Fruit fly (Drosophila melanogaster) whole organism, prepupa: ENCODE measurements around the gene Tailor.

Experiments used
- Blimp-1 ChIP-seq: fragments of 200-800 bp; sonication (Bioruptor generic); optimal IDR thresholded peaks from 3 replicates; lab custom pipeline; 2017; ENCODE audit warnings: missing biosample characterization, missing genetic modification characterization, mild to moderate bottlenecking, moderate library complexity, missing genetic modification reagents
- CG10631 ChIP-seq: fragments of 200-800 bp; sonication (Bioruptor generic); optimal IDR thresholded peaks from 2 replicates; lab custom pipeline; 2016; ENCODE audit warnings: missing biosample characterization, missing genetic modification characterization
- CG10669 ChIP-seq: fragments of 200-800 bp; sonication (Bioruptor generic); optimal IDR thresholded peaks from 3 replicates; lab custom pipeline; 2018; ENCODE audit warnings: missing biosample characterization, mild to moderate bottlenecking, missing genetic modification characterization, moderate library complexity
- CG11762 ChIP-seq: fragments of 200-800 bp; sonication (Bioruptor generic); optimal IDR thresholded peaks from 3 replicates; lab custom pipeline; 2016; ENCODE audit warnings: missing biosample characterization, missing genetic modification characterization; ENCODE audit not compliant: insufficient read depth
- CG11902 ChIP-seq: fragments of 200-800 bp; sonication (Bioruptor generic); optimal IDR thresholded peaks from 3 replicates; lab custom pipeline; 2016; ENCODE audit warnings: missing biosample characterization, missing genetic modification characterization
- CG15336 ChIP-seq: fragments of 200-800 bp; sonication (Bioruptor generic); IDR thresholded peaks from 2 replicates; pipeline ENCODE4 v1.3.6; 2022; ENCODE audit warnings: missing biosample characterization, missing genetic modification characterization
- CG1621 ChIP-seq: fragments of 200-800 bp; sonication (Bioruptor generic); optimal IDR thresholded peaks from 3 replicates; lab custom pipeline; 2018; ENCODE audit warnings: missing biosample characterization, mild to moderate bottlenecking, missing genetic modification characterization
- CG3032 ChIP-seq: fragments of 200-800 bp; optimal IDR thresholded peaks from 2 replicates; lab custom pipeline; 2019; ENCODE audit warnings: missing biosample characterization, mild to moderate bottlenecking, missing genetic modification characterization, moderate library complexity
- CG32006 ChIP-seq: fragments of 200-800 bp; sonication (Bioruptor generic); optimal IDR thresholded peaks from 3 replicates; lab custom pipeline; 2017; ENCODE audit warnings: missing biosample characterization, mild to moderate bottlenecking, missing genetic modification characterization
- CG3919 ChIP-seq: fragments of 200-800 bp; sonication (Bioruptor generic); optimal IDR thresholded peaks from 3 replicates; lab custom pipeline; 2016; ENCODE audit warnings: missing biosample characterization, missing genetic modification characterization
- CG4318 ChIP-seq: fragments of 200-800 bp; sonication (Bioruptor generic); optimal IDR thresholded peaks from 3 replicates; lab custom pipeline; 2017; ENCODE audit warnings: missing biosample characterization, mild to moderate bottlenecking, missing genetic modification characterization
- CG6163 ChIP-seq: fragments of 200-800 bp; sonication (Bioruptor generic); IDR thresholded peaks from 3 replicates; pipeline ENCODE4 v1.3.6; 2022; ENCODE audit warnings: missing biosample characterization, missing genetic modification characterization
- CG6792 ChIP-seq: fragments of 200-800 bp; sonication (Bioruptor generic); optimal IDR thresholded peaks from 3 replicates; lab custom pipeline; 2016; ENCODE audit warnings: missing biosample characterization, missing genetic modification characterization
- CG6808 ChIP-seq: fragments of 200-800 bp; sonication (Bioruptor generic); optimal IDR thresholded peaks from 3 replicates; lab custom pipeline; 2017; ENCODE audit warnings: missing biosample characterization, missing genetic modification characterization, mild to moderate bottlenecking, moderate library complexity, missing genetic modification reagents
- CG6854 ChIP-seq: fragments of 200-800 bp; sonication (Bioruptor generic); optimal IDR thresholded peaks from 2 replicates; lab custom pipeline; 2017; ENCODE audit warnings: missing biosample characterization, mild to moderate bottlenecking, missing genetic modification characterization
- CG7368 ChIP-seq: fragments of 200-800 bp; sonication (Bioruptor generic); optimal IDR thresholded peaks from 3 replicates; lab custom pipeline; 2016; ENCODE audit warnings: missing biosample characterization, missing genetic modification characterization
- CG8119 ChIP-seq: fragments of 200-800 bp; sonication (Bioruptor generic); IDR thresholded peaks from 3 replicates; pipeline ENCODE4 v1.3.6; 2022; ENCODE audit warnings: missing biosample characterization, missing genetic modification characterization
- CG8632 ChIP-seq: fragments of 200-800 bp; sonication (Bioruptor generic); optimal IDR thresholded peaks from 3 replicates; lab custom pipeline; 2016; ENCODE audit warnings: missing biosample characterization, missing genetic modification characterization
- CG9139 ChIP-seq: fragments of 200-800 bp; sonication (Bioruptor generic); optimal IDR thresholded peaks from 3 replicates; lab custom pipeline; 2017; ENCODE audit warnings: missing biosample characterization, mild to moderate bottlenecking, missing genetic modification characterization
- Eip78C ChIP-seq: fragments of 200-800 bp; sonication (Bioruptor generic); peaks from one replicate; lab custom pipeline; 2016; ENCODE audit warnings: missing biosample characterization, missing genetic modification characterization
- Eip93F ChIP-seq: fragments of 200-800 bp; sonication (Bioruptor generic); optimal IDR thresholded peaks from 2 replicates; lab custom pipeline; 2016; ENCODE audit warnings: missing biosample characterization, mild to moderate bottlenecking, missing genetic modification characterization
- Ets21C ChIP-seq: fragments of 200-800 bp; sonication (Bioruptor generic); optimal IDR thresholded peaks from 3 replicates; lab custom pipeline; 2016; ENCODE audit warnings: missing biosample characterization, missing genetic modification characterization
- Gug ChIP-seq: fragments of 200-800 bp; sonication (Bioruptor generic); IDR thresholded peaks from 2 replicates; pipeline ENCODE4 v1.3.6; 2022; ENCODE audit warnings: missing biosample characterization, missing genetic modification characterization
- Hr38 ChIP-seq: sonication (Bioruptor generic); optimal IDR thresholded peaks from 2 replicates; lab custom pipeline; 2016; ENCODE audit warnings: missing biosample characterization, missing genetic modification characterization
- Hr39 ChIP-seq: fragments of 200-800 bp; sonication (Bioruptor generic); optimal IDR thresholded peaks from 2 replicates; lab custom pipeline; 2016; ENCODE audit warnings: missing biosample characterization, missing genetic modification characterization
- Lpt ChIP-seq: fragments of 200-800 bp; sonication (Bioruptor generic); optimal IDR thresholded peaks from 3 replicates; lab custom pipeline; 2016; ENCODE audit warnings: missing biosample characterization, missing genetic modification characterization
- Met ChIP-seq: fragments of 200-800 bp; sonication (Bioruptor generic); optimal IDR thresholded peaks from 3 replicates; lab custom pipeline; 2016; ENCODE audit warnings: missing biosample characterization, missing genetic modification characterization
- OdsH ChIP-seq: fragments of 200-800 bp; sonication (Bioruptor generic); optimal IDR thresholded peaks from 3 replicates; lab custom pipeline; 2016; ENCODE audit warnings: missing biosample characterization, missing genetic modification characterization
- Sox102F ChIP-seq: fragments of 200-800 bp; sonication (Bioruptor generic); optimal IDR thresholded peaks from 2 replicates; lab custom pipeline; 2016; ENCODE audit warnings: missing biosample characterization, mild to moderate bottlenecking, missing genetic modification characterization
- Sox14 ChIP-seq: fragments of 200-800 bp; sonication (Bioruptor generic); optimal IDR thresholded peaks from 3 replicates; lab custom pipeline; 2016; ENCODE audit warnings: missing biosample characterization, missing genetic modification characterization
- Sox15 ChIP-seq: fragments of 200-800 bp; sonication (Bioruptor generic); optimal IDR thresholded peaks from 3 replicates; lab custom pipeline; 2016; ENCODE audit warnings: missing biosample characterization, missing genetic modification characterization
- acj6 ChIP-seq: fragments of 200-800 bp; sonication (Bioruptor generic); optimal IDR thresholded peaks from 3 replicates; lab custom pipeline; 2016; ENCODE audit warnings: missing biosample characterization, missing genetic modification characterization
- dac ChIP-seq: fragments of 200-800 bp; sonication (Bioruptor generic); optimal IDR thresholded peaks from 2 replicates; lab custom pipeline; 2017; ENCODE audit warnings: missing biosample characterization, mild to moderate bottlenecking, missing genetic modification characterization
- dsx ChIP-seq: fragments of 200-800 bp; optimal IDR thresholded peaks from 3 replicates; lab custom pipeline; 2019; ENCODE audit warnings: missing biosample characterization, mild to moderate bottlenecking, missing genetic modification characterization, moderate library complexity; ENCODE audit not compliant: poor library complexity, severe bottlenecking
- eg ChIP-seq: fragments of 200-800 bp; sonication (Bioruptor generic); IDR thresholded peaks from 3 replicates; pipeline ENCODE4 v1.3.6; 2022; ENCODE audit warnings: missing biosample characterization, missing genetic modification characterization
- esn ChIP-seq: fragments of 200-800 bp; sonication (Bioruptor generic); optimal IDR thresholded peaks from 2 replicates; lab custom pipeline; 2016; ENCODE audit warnings: missing biosample characterization, mild to moderate bottlenecking, missing genetic modification characterization, moderate library complexity
- lz ChIP-seq: fragments of 200-800 bp; sonication (Bioruptor generic); optimal IDR thresholded peaks from 3 replicates; lab custom pipeline; 2016; ENCODE audit warnings: missing biosample characterization, missing genetic modification characterization
- pdm3 ChIP-seq: fragments of 200-800 bp; sonication (Bioruptor generic); optimal IDR thresholded peaks from 3 replicates; lab custom pipeline; 2016; ENCODE audit warnings: missing biosample characterization, missing genetic modification characterization
- salr ChIP-seq, 2 experiments: fragments of 200-800 bp; sonication (Bioruptor generic); optimal IDR thresholded peaks; 3 replicates each; lab custom pipeline; 2016 to 2018; ENCODE audit warnings: missing biosample characterization in 2 of 2, missing genetic modification characterization in 2 of 2, mild to moderate bottlenecking in 1 of 2
- spab ChIP-seq: fragments of 200-800 bp; sonication (Bioruptor generic); optimal IDR thresholded peaks from 2 replicates; lab custom pipeline; 2017; ENCODE audit warnings: missing biosample characterization, mild to moderate bottlenecking, missing genetic modification characterization, missing genetic modification reagents
- ss ChIP-seq, 2 experiments: fragments of 200-800 bp; sonication (Bioruptor generic); optimal IDR thresholded peaks; 2 replicates in 1 of 2; 3 replicates in 1 of 2; lab custom pipeline; 2017 to 2018; ENCODE audit warnings: mild to moderate bottlenecking in 2 of 2, missing biosample characterization in 2 of 2, missing genetic modification characterization in 2 of 2, moderate library complexity in 1 of 2
- svp ChIP-seq: fragments of 200-800 bp; sonication (Bioruptor generic); peaks from one replicate; lab custom pipeline; 2016; ENCODE audit warnings: missing biosample characterization, missing genetic modification characterization
- vri ChIP-seq: fragments of 200-800 bp; sonication (Bioruptor generic); optimal IDR thresholded peaks from 3 replicates; lab custom pipeline; 2016; ENCODE audit warnings: missing biosample characterization, mild to moderate bottlenecking, missing genetic modification characterization

Tailor gene

DNA sequence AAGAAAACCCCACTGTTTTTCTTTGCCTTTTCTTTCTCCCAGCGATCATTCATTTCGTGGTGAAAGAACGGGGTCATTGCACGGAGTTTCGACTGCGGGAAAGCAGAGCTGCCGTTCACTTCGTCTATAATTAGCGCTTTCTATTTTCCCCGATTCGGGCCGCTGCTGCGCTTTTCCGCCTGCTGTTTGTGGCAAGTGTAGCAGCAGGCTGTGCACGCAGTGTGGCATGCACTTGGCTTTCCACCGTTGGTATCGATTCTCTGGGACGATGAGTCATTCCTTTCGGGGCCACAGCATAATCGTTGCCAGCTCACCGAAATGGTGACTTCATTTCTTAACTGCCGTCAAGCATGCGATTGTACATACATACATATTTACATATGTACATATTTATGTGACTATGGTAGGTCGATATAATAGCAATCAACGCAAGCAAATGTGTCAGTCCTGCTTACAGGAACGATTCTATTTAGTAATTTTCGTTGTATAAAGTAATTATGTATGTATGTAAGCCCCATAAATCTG lies 3.0 kb upstream of the Tailor start:
- TF ChIP-seq Ets21C (GFP tag; lab: Kevin White, UChicago) (no peak), Eip93F (GFP tag; lab: Kevin White, UChicago) (no peak), CG15336 (peak; percentile 5; the same call in 1 of the 2 replicates), CG8119 (GFP tag; lab: Robert Waterston, UW) (0 out of 3 replicates have a peak, but pooled peaks have one; percentile 12), CG10631 (GFP tag; lab: Kevin White, UChicago) (no peak), Met (no peak), svp (GFP tag; lab: Kevin White, UChicago) (peak; percentile 57), ss (GFP tag; optimal IDR thresholded peaks at IDR 0.05; lab: Kevin White, UChicago) (peak; percentile 3 to 87), pdm3 (GFP tag; lab: Kevin White, UChicago) (no peak), Eip78C (peak; percentile 58), Lpt (peak; percentile 21), CG11762 (GFP tag; lab: Kevin White, UChicago) (no peak), eg (GFP tag; lab: Robert Waterston, UW) (peak; percentile 47; the same call in 2 of the 3 replicates), dac (GFP tag; lab: Kevin White, UChicago) (no peak)

DNA sequence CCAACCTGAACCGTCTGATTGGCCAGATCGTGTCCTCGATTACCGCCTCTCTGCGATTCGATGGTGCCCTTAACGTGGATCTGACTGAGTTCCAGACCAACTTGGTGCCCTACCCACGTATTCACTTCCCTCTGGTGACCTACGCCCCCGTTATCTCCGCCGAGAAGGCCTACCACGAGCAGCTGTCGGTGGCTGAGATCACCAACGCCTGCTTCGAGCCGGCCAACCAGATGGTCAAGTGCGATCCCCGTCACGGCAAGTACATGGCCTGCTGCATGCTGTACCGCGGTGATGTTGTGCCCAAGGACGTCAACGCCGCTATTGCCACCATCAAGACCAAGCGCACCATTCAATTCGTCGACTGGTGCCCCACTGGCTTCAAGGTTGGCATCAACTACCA lies 2.0 kb upstream of the Tailor start:
- TF ChIP-seq Blimp-1 (GFP tag; lab: Kevin White, UChicago): no peak
- no peak for TF ChIP-seq CG3032 (tag; lab: Kevin White, UChicago)
- peak; percentile 79 for TF ChIP-seq svp (GFP tag; lab: Kevin White, UChicago)
- TF ChIP-seq Hr38 (GFP tag; lab: Kevin White, UChicago): no peak
- no peak for TF ChIP-seq Gug
- TF ChIP-seq, all 60 proteins: peak for 1

DNA sequence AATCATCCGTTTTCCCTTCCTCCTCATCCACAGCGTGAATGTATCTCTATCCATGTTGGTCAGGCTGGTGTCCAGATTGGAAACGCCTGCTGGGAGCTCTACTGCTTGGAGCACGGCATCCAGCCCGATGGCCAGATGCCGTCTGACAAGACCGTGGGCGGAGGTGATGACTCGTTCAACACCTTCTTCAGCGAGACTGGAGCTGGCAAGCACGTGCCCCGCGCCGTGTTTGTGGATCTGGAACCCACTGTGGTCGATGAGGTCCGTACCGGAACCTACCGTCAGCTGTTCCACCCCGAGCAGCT lies 1.3 kb upstream of the Tailor start:
- TF ChIP-seq CG6854 (GFP tag; lab: Kevin White, UChicago) (no peak), CG3032 (tag; lab: Kevin White, UChicago) (no peak), acj6 (no peak), Hr39 (GFP tag; lab: Kevin White, UChicago) (no peak), CG10631 (GFP tag; lab: Kevin White, UChicago) (no peak), lz (GFP tag; lab: Kevin White, UChicago) (no peak), CG6792 (GFP tag; lab: Kevin White, UChicago) (no peak), salr (GFP tag; optimal IDR thresholded peaks at IDR 0.05; lab: Kevin White, UChicago) (no peak), CG6808 (GFP tag; lab: Kevin White, UChicago) (no peak), Sox102F (GFP tag; lab: Kevin White, UChicago) (no peak), OdsH (GFP tag; lab: Kevin White, UChicago) (no peak), CG3919 (GFP tag; lab: Kevin White, UChicago) (no peak), CG32006 (GFP tag; lab: Kevin White, UChicago) (no peak), Sox14 (GFP tag; lab: Kevin White, UChicago) (no peak)
- TF ChIP-seq, all 60 proteins: peak for 0

DNA sequence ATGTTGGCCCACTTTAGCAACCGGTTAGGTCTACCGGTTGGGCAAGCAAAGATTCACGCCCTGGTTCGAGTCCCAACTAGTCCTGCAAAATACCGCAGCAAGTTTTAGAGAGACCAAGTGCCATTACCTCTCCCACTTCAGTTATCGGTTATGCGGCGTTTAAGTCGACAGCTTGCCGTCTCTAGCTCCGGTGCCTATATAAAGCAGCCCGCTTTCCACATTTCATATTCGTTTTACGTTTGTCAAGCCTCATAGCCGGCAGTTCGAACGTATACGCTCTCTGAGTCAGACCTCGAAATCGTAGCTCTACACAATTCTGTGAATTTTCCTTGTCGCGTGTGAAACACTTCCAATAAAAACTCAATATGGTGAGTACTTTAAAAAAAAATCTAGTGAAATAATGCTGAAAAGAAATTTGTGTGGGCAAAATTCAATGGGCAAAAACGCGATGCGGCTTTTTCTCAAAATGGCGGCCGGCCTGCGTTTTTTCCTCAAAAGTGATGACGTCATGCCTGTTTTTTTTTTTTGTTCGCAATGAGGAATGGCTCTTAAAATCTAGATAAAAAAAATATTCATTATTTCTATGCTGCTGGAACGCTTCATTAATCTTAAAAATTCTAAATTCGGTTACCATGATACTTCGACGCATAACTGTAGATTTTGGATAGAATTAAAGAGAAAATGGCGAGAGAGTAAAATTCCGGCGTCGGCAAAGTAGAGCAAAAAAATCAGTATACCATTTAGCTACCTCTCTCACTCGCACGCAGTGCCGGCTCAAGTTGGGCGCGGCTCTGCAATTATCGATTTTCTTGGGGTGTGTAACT lies 706 bp upstream of the Tailor start, which contains the start of gene alphaTub84B:
alphaTub84B (plus strand) TSS at position 223 of the 824 bp plus-strand sequence.
- no peak for TF ChIP-seq Ets21C (GFP tag; lab: Kevin White, UChicago)
- TF ChIP-seq vri (GFP tag; lab: Kevin White, UChicago): peak; percentile 87
- TF ChIP-seq CG9139 (GFP tag; lab: Kevin White, UChicago): peak; percentile 56
- peak; percentile 38 for TF ChIP-seq CG10669 (GFP tag; lab: Kevin White, UChicago)
- TF ChIP-seq salr (GFP tag; optimal IDR thresholded peaks at IDR 0.05; lab: Kevin White, UChicago): peak; percentile 1 to 14
- TF ChIP-seq esn (GFP tag; lab: Kevin White, UChicago): peak; percentile 76
- no peak for TF ChIP-seq Sox15 (GFP tag; lab: Kevin White, UChicago)
- peak; percentile 38 for TF ChIP-seq spab (GFP tag; lab: Kevin White, UChicago)
- TF ChIP-seq CG1621 (tag; lab: Kevin White, UChicago): peak; percentile 54
- peak; percentile 71; the same call in 2 of the 3 replicates for TF ChIP-seq CG6163 (GFP tag; lab: Robert Waterston, UW)
- no peak for TF ChIP-seq CG8632
- no peak for TF ChIP-seq CG4318
- TF ChIP-seq CG7368: peak; percentile 24
- TF ChIP-seq ss (GFP tag; optimal IDR thresholded peaks at IDR 0.05; lab: Kevin White, UChicago): peak; percentile 63 to 64
- TF ChIP-seq dsx (GFP tag; lab: Kevin White, UChicago): peak; percentile 53
- no peak for TF ChIP-seq CG11902 (GFP tag; lab: Kevin White, UChicago)
- peak; percentile 79 for TF ChIP-seq svp (GFP tag; lab: Kevin White, UChicago)
- TF ChIP-seq Blimp-1 (GFP tag; lab: Kevin White, UChicago): no peak
- peak; percentile 75 for TF ChIP-seq CG6854 (GFP tag; lab: Kevin White, UChicago)
- TF ChIP-seq CG15336: peak; percentile 31; the same call in 1 of the 2 replicates
- TF ChIP-seq CG6808 (GFP tag; lab: Kevin White, UChicago): peak; percentile 59
